Worm (Caenorhabditis elegans) whole organism, L1 larva: ENCODE data around the gene K08E7.4.

Experiments
- C04F5.9 ChIP-seq: sonication (generic microtip); optimal IDR thresholded peaks from 2 replicates; lab custom pipeline; 2016; ENCODE audit warnings: missing genetic modification characterization, missing compliant biosample characterization
- C16A3.4 ChIP-seq: fragments of 150-350 bp; optimal IDR thresholded peaks from 2 replicates; lab custom pipeline; 2014; ENCODE audit warnings: missing biosample characterization, missing genetic modification characterization
- aha-1 ChIP-seq: fragments of 150-350 bp; optimal IDR thresholded peaks from 2 replicates; lab custom pipeline; 2014; ENCODE audit warnings: missing biosample characterization, missing genetic modification characterization
- alr-1 ChIP-seq: fragments of 200-800 bp; sonication (Bioruptor generic); optimal IDR thresholded peaks from 2 replicates; lab custom pipeline; 2018; ENCODE audit warnings: borderline replicate concordance, mild to moderate bottlenecking, missing genetic modification characterization, missing compliant biosample characterization
- aly-2 ChIP-seq: fragments of 150-350 bp; optimal IDR thresholded peaks from 2 replicates; lab custom pipeline; 2014; ENCODE audit warnings: missing biosample characterization, missing genetic modification characterization
- blmp-1 ChIP-seq: fragments of 150-350 bp; optimal IDR thresholded peaks from 2 replicates; lab custom pipeline; 2014; ENCODE audit warnings: missing biosample characterization, missing genetic modification characterization
- ceh-63 ChIP-seq: fragments of 200-800 bp; sonication (Bioruptor generic); optimal IDR thresholded peaks from 2 replicates; lab custom pipeline; 2018; ENCODE audit warnings: mild to moderate bottlenecking, missing genetic modification characterization, missing compliant biosample characterization
- ceh-88 ChIP-seq: fragments of 200-800 bp; sonication (Bioruptor generic); IDR thresholded peaks from 2 replicates; pipeline ENCODE4 v1.3.6; 2022; ENCODE audit warnings: missing genetic modification characterization, missing compliant biosample characterization
- ceh-90 ChIP-seq: sonication (generic microtip); optimal IDR thresholded peaks from 2 replicates; lab custom pipeline; 2016; ENCODE audit warnings: missing genetic modification characterization, missing compliant biosample characterization
- dsc-1 ChIP-seq: sonication (generic microtip); optimal IDR thresholded peaks from 2 replicates; lab custom pipeline; 2016; ENCODE audit warnings: mild to moderate bottlenecking, missing genetic modification characterization, missing compliant biosample characterization
- efl-1 ChIP-seq, 4 experiments: fragments of 150-350 bp; optimal IDR thresholded peaks in 3 of 4; peaks in 1 of 4; 1 replicate in 1 of 4; 2 replicates in 3 of 4; lab custom pipeline; 2014; ENCODE audit warnings: missing biosample characterization in 2 of 4, missing genetic modification characterization in 2 of 4, missing genetic modification reagents in 2 of 4
- egl-27 ChIP-seq, 2 experiments: fragments of 150-350 bp in 1 of 2; sonication (generic microtip); optimal IDR thresholded peaks; 3 replicates each; lab custom pipeline; 2017 to 2018; ENCODE audit warnings: missing biosample characterization in 2 of 2, missing genetic modification characterization in 2 of 2, missing genetic modification reagents in 2 of 2
- elt-2 ChIP-seq: sonication (generic microtip); optimal IDR thresholded peaks from 2 replicates; lab custom pipeline; 2016; ENCODE audit warnings: missing genetic modification characterization, mild to moderate bottlenecking, inconsistent platforms, missing compliant biosample characterization, missing genetic modification reagents
- elt-3 ChIP-seq, 6 experiments: fragments of 150-350 bp in 1 of 6; sonication (generic microtip); optimal IDR thresholded peaks; 2 replicates each; lab custom pipeline; 2017 to 2018; ENCODE audit warnings: missing biosample characterization in 6 of 6, missing genetic modification characterization in 6 of 6, inconsistent platforms in 1 of 6
- hpl-2 ChIP-seq: fragments of 150-350 bp; optimal IDR thresholded peaks from 2 replicates; lab custom pipeline; 2014; ENCODE audit warnings: missing biosample characterization, missing genetic modification reagents, missing genetic modification characterization
- irx-1 ChIP-seq: sonication (generic microtip); optimal IDR thresholded peaks from 2 replicates; lab custom pipeline; 2016; ENCODE audit warnings: missing genetic modification characterization, missing compliant biosample characterization
- isw-1 ChIP-seq: fragments of 200-800 bp; sonication (Bioruptor generic); IDR thresholded peaks from 2 replicates; pipeline ENCODE4 v1.3.6; 2022; ENCODE audit warnings: missing genetic modification characterization, missing compliant biosample characterization
- lin-13 ChIP-seq: fragments of 150-350 bp; optimal IDR thresholded peaks from 2 replicates; lab custom pipeline; 2014; ENCODE audit warnings: missing biosample characterization, missing genetic modification reagents, missing genetic modification characterization
- lin-14 ChIP-seq: fragments of 200-800 bp; sonication (Bioruptor generic); optimal IDR thresholded peaks from 2 replicates; lab custom pipeline; 2018; ENCODE audit warnings: mild to moderate bottlenecking, missing genetic modification characterization, moderate library complexity, missing compliant biosample characterization
- lin-15B ChIP-seq: fragments of 150-350 bp; sonication (generic microtip); optimal IDR thresholded peaks from 3 replicates; lab custom pipeline; 2014; ENCODE audit warnings: missing biosample characterization, missing genetic modification characterization
- lin-35 ChIP-seq, 2 experiments: fragments of 150-350 bp; optimal IDR thresholded peaks; 2 replicates each; lab custom pipeline; 2014; ENCODE audit warnings: missing biosample characterization in 2 of 2, missing genetic modification characterization in 2 of 2, missing genetic modification reagents in 2 of 2
- lir-3 ChIP-seq: sonication (generic microtip); optimal IDR thresholded peaks from 2 replicates; lab custom pipeline; 2016; ENCODE audit warnings: mild to moderate bottlenecking, missing genetic modification characterization, moderate library complexity, missing compliant biosample characterization; ENCODE audit not compliant: poor library complexity
- lsy-2 ChIP-seq, 2 experiments: fragments of 150-350 bp; optimal IDR thresholded peaks; 2 replicates each; lab custom pipeline; 2014; ENCODE audit warnings: missing biosample characterization in 2 of 2, missing genetic modification characterization in 2 of 2
- mab-9 ChIP-seq: fragments of 200-800 bp; sonication (Bioruptor generic); IDR thresholded peaks from 2 replicates; pipeline ENCODE4 v1.3.6; 2022; ENCODE audit warnings: missing genetic modification reagents, missing genetic modification characterization, missing compliant biosample characterization
- mdl-1 ChIP-seq, 2 experiments: fragments of 150-350 bp; optimal IDR thresholded peaks; 2 replicates each; lab custom pipeline; 2014 to 2017; ENCODE audit warnings: missing biosample characterization in 2 of 2, missing genetic modification characterization in 2 of 2, inconsistent platforms in 1 of 2
- mef-2 ChIP-seq: fragments of 150-350 bp; optimal IDR thresholded peaks from 2 replicates; lab custom pipeline; 2014; ENCODE audit warnings: missing biosample characterization, missing genetic modification characterization
- nhr-20 ChIP-seq: sonication (generic microtip); optimal IDR thresholded peaks from 2 replicates; lab custom pipeline; 2016; ENCODE audit warnings: mild to moderate bottlenecking, missing genetic modification characterization, missing compliant biosample characterization
- nhr-237 ChIP-seq: fragments of 150-350 bp; optimal IDR thresholded peaks from 2 replicates; lab custom pipeline; 2014; ENCODE audit warnings: missing biosample characterization, missing genetic modification characterization
- nhr-47 ChIP-seq: sonication (generic microtip); optimal IDR thresholded peaks from 2 replicates; lab custom pipeline; 2016; ENCODE audit warnings: mild to moderate bottlenecking, missing genetic modification characterization, moderate library complexity, missing compliant biosample characterization
- nhr-71 ChIP-seq: sonication (generic microtip); optimal IDR thresholded peaks from 2 replicates; lab custom pipeline; 2016; ENCODE audit warnings: mild to moderate bottlenecking, missing genetic modification characterization, moderate library complexity, missing compliant biosample characterization
- nhr-76 ChIP-seq: sonication (generic microtip); optimal IDR thresholded peaks from 2 replicates; lab custom pipeline; 2017; ENCODE audit warnings: missing biosample characterization, missing genetic modification characterization
- nhr-77 ChIP-seq: fragments of 150-350 bp; optimal IDR thresholded peaks from 2 replicates; lab custom pipeline; 2014; ENCODE audit warnings: missing biosample characterization, missing genetic modification characterization
- nhr-84 ChIP-seq: sonication (generic microtip); optimal IDR thresholded peaks from 2 replicates; lab custom pipeline; 2017; ENCODE audit warnings: missing biosample characterization, missing genetic modification characterization
- nhr-85 ChIP-seq: sonication (generic microtip); peaks from one replicate; lab custom pipeline; 2016; ENCODE audit warnings: missing genetic modification characterization, inconsistent platforms, missing compliant biosample characterization
- pag-3 ChIP-seq: sonication (generic microtip); optimal IDR thresholded peaks from 2 replicates; lab custom pipeline; 2017; ENCODE audit warnings: missing genetic modification characterization, mild to moderate bottlenecking, missing compliant biosample characterization, antibody characterized with exemption, borderline replicate concordance; ENCODE audit not compliant: insufficient read depth
- snpc-4 ChIP-seq: fragments of 150-350 bp; optimal IDR thresholded peaks from 2 replicates; lab custom pipeline; 2014; ENCODE audit warnings: missing biosample characterization, missing genetic modification characterization
- snu-23 ChIP-seq: sonication (generic microtip); optimal IDR thresholded peaks from 2 replicates; lab custom pipeline; 2016; ENCODE audit warnings: missing genetic modification characterization, missing compliant biosample characterization
- sptf-1 ChIP-seq: fragments of 150-350 bp; optimal IDR thresholded peaks from 2 replicates; lab custom pipeline; 2014; ENCODE audit warnings: missing biosample characterization, missing genetic modification characterization
- tbx-2 ChIP-seq: sonication (generic microtip); optimal IDR thresholded peaks from 2 replicates; lab custom pipeline; 2016; ENCODE audit warnings: missing genetic modification characterization, missing compliant biosample characterization
- unc-130 ChIP-seq: fragments of 150-350 bp; optimal IDR thresholded peaks from 2 replicates; lab custom pipeline; 2017; ENCODE audit warnings: missing biosample characterization, missing genetic modification characterization, inconsistent platforms
- xbp-1 ChIP-seq: sonication (generic microtip); optimal IDR thresholded peaks from 2 replicates; lab custom pipeline; 2016; ENCODE audit warnings: missing genetic modification characterization, missing compliant biosample characterization
- zip-4 ChIP-seq: fragments of 200-800 bp; sonication (Bioruptor generic); optimal IDR thresholded peaks from 2 replicates; lab custom pipeline; 2018; ENCODE audit warnings: mild to moderate bottlenecking, missing genetic modification characterization, moderate library complexity, missing compliant biosample characterization
- ztf-4 ChIP-seq: fragments of 150-350 bp; optimal IDR thresholded peaks from 2 replicates; lab custom pipeline; 2014; ENCODE audit warnings: missing biosample characterization, missing genetic modification characterization

K08E7.4 gene

ce11 chrIV:12551944-12552343 lies 19.0 kb downstream of the K08E7.4 start:
- TF ChIP-seq alr-1 (tag; lab: Kevin White, UChicago): no peak
- no peak for TF ChIP-seq aha-1 (tag; lab: Kevin White, UChicago)
- no peak for TF ChIP-seq sptf-1 (tag; lab: Kevin White, UChicago)
- no peak for TF ChIP-seq ceh-63 (GFP tag; lab: Kevin White, UChicago)
- TF ChIP-seq nhr-20 (tag; lab: Kevin White, UChicago): no peak
- no peak for TF ChIP-seq lir-3 (tag; lab: Kevin White, UChicago)
- TF ChIP-seq C04F5.9 (tag; lab: Kevin White, UChicago): no peak
- TF ChIP-seq hpl-2: no peak
- no peak for TF ChIP-seq lin-13 (GFP tag; lab: Kevin White, UChicago)
- no peak for TF ChIP-seq efl-1 (optimal IDR thresholded peaks at IDR 0.05; lab: Kevin White, UChicago)
- TF ChIP-seq efl-1 (GFP tag; optimal IDR thresholded peaks at IDR 0.05 in 1 of 2; lab: Kevin White, UChicago): no peak
- no peak for TF ChIP-seq zip-4 (GFP tag; lab: Kevin White, UChicago)
- TF ChIP-seq dsc-1: no peak
- TF ChIP-seq mef-2 (tag; lab: Kevin White, UChicago): no peak
- no peak for TF ChIP-seq nhr-77 (tag; lab: Kevin White, UChicago)
- TF ChIP-seq ceh-88 (GFP tag; lab: Robert Waterston, UW): no peak
- no peak for TF ChIP-seq mab-9 (GFP tag; lab: Robert Waterston, UW)
- TF ChIP-seq nhr-237 (tag; lab: Kevin White, UChicago): no peak

- TF ChIP-seq lin-35 (GFP tag; optimal IDR thresholded peaks at IDR 0.05; lab: Kevin White, UChicago): no peak
- TF ChIP-seq mab-9 (GFP tag; lab: Robert Waterston, UW): no peak
- TF ChIP-seq snpc-4 (tag; lab: Kevin White, UChicago): no peak
- no peak for TF ChIP-seq unc-130 (tag; lab: Kevin White, UChicago)
- TF ChIP-seq elt-3 (tag; optimal IDR thresholded peaks at IDR 0.05; lab: Kevin White, UChicago): no peak
- TF ChIP-seq nhr-47 (tag; lab: Kevin White, UChicago): no peak
- TF ChIP-seq irx-1: no peak
- TF ChIP-seq lir-3 (tag; lab: Kevin White, UChicago): no peak
- TF ChIP-seq pag-3 (tag; lab: Kevin White, UChicago): no peak
- no peak for TF ChIP-seq xbp-1 (tag; lab: Kevin White, UChicago)
- no peak for TF ChIP-seq C16A3.4 (tag; lab: Kevin White, UChicago)
- no peak for TF ChIP-seq lin-15B (tag; lab: Kevin White, UChicago)
- TF ChIP-seq nhr-85 (tag; lab: Kevin White, UChicago): no peak
- TF ChIP-seq isw-1 (GFP tag; lab: Robert Waterston, UW): no peak
- TF ChIP-seq mdl-1 (tag; optimal IDR thresholded peaks at IDR 0.05; lab: Kevin White, UChicago): no peak
These were observed 21.9 kb downstream of the K08E7.4 start for ce11 chrIV:12549014-12549413.

ce11 chrIV:12547824-12548223 lies 23.1 kb downstream of the K08E7.4 start, which contains the start of gene ipmk-1:
ipmk-1 (plus strand) TSS chrIV:12548124.
- TF ChIP-seq nhr-71 (tag; lab: Kevin White, UChicago): no peak
- TF ChIP-seq mab-9 (GFP tag; lab: Robert Waterston, UW): no peak

ce11 chrIV:12545902-12546301 lies 25.0 kb downstream of the K08E7.4 start:
- TF ChIP-seq ztf-4 (no peak), lin-15B (tag; lab: Kevin White, UChicago) (no peak), tbx-2 (tag; lab: Kevin White, UChicago) (no peak), mab-9 (GFP tag; lab: Robert Waterston, UW) (no peak), xbp-1 (tag; lab: Kevin White, UChicago) (no peak)

ce11 chrIV:12545393-12545792 lies 25.6 kb downstream of the K08E7.4 start:
- no peak for TF ChIP-seq isw-1 (GFP tag; lab: Robert Waterston, UW)
- TF ChIP-seq aly-2 (tag; lab: Kevin White, UChicago): no peak
- TF ChIP-seq sptf-1 (tag; lab: Kevin White, UChicago): no peak
- peak; percentile 27 to 43 for TF ChIP-seq efl-1 (optimal IDR thresholded peaks at IDR 0.05; lab: Kevin White, UChicago)
- peak in 1 of 2 experiments; percentile 81 for TF ChIP-seq efl-1 (GFP tag; optimal IDR thresholded peaks at IDR 0.05 in 1 of 2; lab: Kevin White, UChicago)
- no peak for TF ChIP-seq egl-27 (tag; optimal IDR thresholded peaks at IDR 0.05; lab: Kevin White, UChicago)
- TF ChIP-seq nhr-71 (tag; lab: Kevin White, UChicago): no peak
- TF ChIP-seq ceh-90 (tag; lab: Kevin White, UChicago): no peak
- TF ChIP-seq blmp-1: peak; percentile 37
- TF ChIP-seq ceh-88 (GFP tag; lab: Robert Waterston, UW): no peak
- TF ChIP-seq lsy-2 (tag; optimal IDR thresholded peaks at IDR 0.05; lab: Kevin White, UChicago): peak in 1 of 2 experiments; percentile 35
- TF ChIP-seq snu-23 (GFP tag; lab: Kevin White, UChicago): peak; percentile 2
- TF ChIP-seq ceh-63 (GFP tag; lab: Kevin White, UChicago): no peak
- TF ChIP-seq elt-2 (tag; lab: Kevin White, UChicago): no peak
- TF ChIP-seq pag-3 (tag; lab: Kevin White, UChicago): no peak
- peak; percentile 14 for TF ChIP-seq lin-14 (GFP tag; lab: Kevin White, UChicago)
- TF ChIP-seq nhr-76: no peak
- no peak for TF ChIP-seq nhr-84 (tag; lab: Kevin White, UChicago)
